Worm (Caenorhabditis elegans): ENCODE measurements around the gene Y55F3AM.13.

- TF ChIP-seq lin-15B (tag; optimal IDR thresholded peaks at IDR 0.05) (no peak), snpc-4 (tag; optimal IDR thresholded peaks at IDR 0.05) (no peak), lin-35 (GFP tag; optimal IDR thresholded peaks at IDR 0.05) (no peak), ztf-11 (tag; optimal IDR thresholded peaks at IDR 0.05) (no peak), C04F5.9 (tag; optimal IDR thresholded peaks at IDR 0.05) (no peak), ces-1 (GFP tag; optimal IDR thresholded peaks at IDR 0.05) (no peak), Y116A8C.19 (tag; optimal IDR thresholded peaks at IDR 0.05; ENCODE audit: borderline replicate concordance) (no peak), ama-1 (optimal IDR thresholded peaks at IDR 0.05) (no peak), nhr-84 (tag; optimal IDR thresholded peaks at IDR 0.05) (no peak), aha-1 (tag; optimal IDR thresholded peaks at IDR 0.05) (no peak), skn-1 (tag; optimal IDR thresholded peaks at IDR 0.05) (no peak), efl-1 (optimal IDR thresholded peaks at IDR 0.05) (no peak), efl-1 (GFP tag; optimal IDR thresholded peaks at IDR 0.05 in 1 of 2) (no peak)
These were observed 49.0 kb upstream of the Y55F3AM.13 start for ce11 chrIV:1105104-1105503.
